Fruit fly (Drosophila melanogaster) whole organism, wandering third instar larva: ENCODE data around the gene Eph.
A peak's percentile ranks its signal among the peaks of the same experiment; 100 is the strongest.

ENCODE experiments used
- GATAd ChIP-seq: sonication (Bioruptor generic); optimal IDR thresholded peaks from 2 replicates; lab custom pipeline; 2016; ENCODE audit warnings: missing biosample characterization, missing genetic modification characterization
- HLH106 ChIP-seq: fragments of 200-800 bp; optimal IDR thresholded peaks from 3 replicates; lab custom pipeline; 2019; ENCODE audit warnings: missing biosample characterization, mild to moderate bottlenecking, missing genetic modification characterization, moderate library complexity
- Hr78 ChIP-seq: fragments of >200 bp; optimal IDR thresholded peaks from 2 replicates; lab custom pipeline; 2017; ENCODE audit warnings: missing biosample characterization, missing genetic modification characterization
- Hr83 ChIP-seq: fragments of 200-300 bp; sonication (Bioruptor generic); optimal IDR thresholded peaks from 2 replicates; lab custom pipeline; 2016; ENCODE audit warnings: missing biosample characterization, mild to moderate bottlenecking, missing genetic modification characterization, moderate library complexity; ENCODE audit not compliant: poor library complexity, severe bottlenecking
- Jra ChIP-seq: sonication (Bioruptor generic); optimal IDR thresholded peaks from 2 replicates; lab custom pipeline; 2016; ENCODE audit warnings: missing biosample characterization, missing genetic modification characterization
- Myc ChIP-seq: fragments of >200 bp; optimal IDR thresholded peaks from 2 replicates; lab custom pipeline; 2017
- N ChIP-seq: fragments of >200 bp; optimal IDR thresholded peaks from 2 replicates; lab custom pipeline; 2018; ENCODE audit warnings: missing biosample characterization, missing external identifiers, missing genetic modification characterization
- Sp1 ChIP-seq: fragments of 200-800 bp; sonication (Bioruptor generic); optimal IDR thresholded peaks from 3 replicates; lab custom pipeline; 2019; ENCODE audit warnings: missing biosample characterization, mild to moderate bottlenecking, missing genetic modification characterization, moderate library complexity
- dl ChIP-seq, 2 experiments: fragments of 175-275, 200-275 bp in 1 of 2; fragments of 200-275 bp in 1 of 2; sonication (Bioruptor generic); optimal IDR thresholded peaks; lab custom pipeline; 2018; ENCODE audit warnings: mild to moderate bottlenecking in 2 of 2, missing biosample characterization in 2 of 2, missing genetic modification characterization in 2 of 2, moderate library complexity in 2 of 2; ENCODE audit not compliant: partially characterized antibody in 2 of 2, insufficient read depth in 1 of 2
- dmrt93B ChIP-seq: fragments of 200-800 bp; sonication (Bioruptor generic); optimal IDR thresholded peaks from 2 replicates; lab custom pipeline; 2018; ENCODE audit warnings: missing biosample characterization, mild to moderate bottlenecking, missing genetic modification characterization
- ey ChIP-seq: fragments of 200-800 bp; sonication (Bioruptor generic); optimal IDR thresholded peaks from 2 replicates; lab custom pipeline; 2016; ENCODE audit warnings: missing biosample characterization, missing genetic modification characterization
- foxo ChIP-seq, 2 experiments: fragments of 200-800 bp; sonication (Bioruptor generic); optimal IDR thresholded peaks; 2 replicates in 1 of 2; 3 replicates in 1 of 2; lab custom pipeline; 2016 to 2017; ENCODE audit warnings: missing biosample characterization in 2 of 2, missing genetic modification characterization in 2 of 2
- h ChIP-seq: fragments of 200-800 bp; sonication (Bioruptor generic); optimal IDR thresholded peaks from 3 replicates; lab custom pipeline; 2016; ENCODE audit warnings: missing biosample characterization, mild to moderate bottlenecking, missing genetic modification characterization
- rgr ChIP-seq: fragments of 200-800 bp; sonication (Bioruptor generic); optimal IDR thresholded peaks from 3 replicates; lab custom pipeline; 2016; ENCODE audit warnings: missing biosample characterization, mild to moderate bottlenecking, missing genetic modification characterization
- tai ChIP-seq: sonication (Bioruptor generic); optimal IDR thresholded peaks from 2 replicates; lab custom pipeline; 2016; ENCODE audit warnings: missing biosample characterization, missing genetic modification characterization
- usp ChIP-seq: fragments of >200 bp; optimal IDR thresholded peaks from 2 replicates; lab custom pipeline; 2017; ENCODE audit warnings: missing biosample characterization, missing genetic modification characterization
- woc ChIP-seq: sonication (Bioruptor generic); optimal IDR thresholded peaks from 2 replicates; lab custom pipeline; 2016; ENCODE audit warnings: missing biosample characterization, mild to moderate bottlenecking, missing genetic modification characterization

Gene Eph

DNA sequence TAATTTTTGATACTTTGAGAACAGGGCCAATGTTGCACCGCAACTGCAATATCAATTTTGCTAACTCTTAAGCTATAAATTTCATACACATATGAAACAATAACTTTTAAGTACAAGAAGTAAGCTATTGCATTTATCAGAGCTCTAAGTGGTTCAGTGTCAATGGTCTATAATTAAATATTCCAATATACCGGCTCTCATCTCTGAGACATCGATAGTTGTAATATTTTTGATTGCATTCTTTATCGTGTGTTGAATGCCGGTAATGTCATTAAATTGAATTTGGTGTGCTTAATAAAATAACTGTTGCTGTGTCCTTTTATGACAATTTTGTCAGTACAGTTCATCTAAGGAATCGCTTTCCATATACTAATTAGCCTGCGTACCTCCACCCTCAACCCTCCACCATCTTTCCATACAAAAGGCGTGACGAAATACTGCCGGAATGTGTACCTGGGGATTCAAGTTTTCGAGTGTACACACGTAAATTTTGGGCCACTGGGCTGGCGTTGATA, 60.5 kb downstream of the Eph start, which contains the start of gene CG11360:
Gene CG11360 (plus strand): TSS at position 238 of the 515 bp plus-strand sequence.
- no peak for TF ChIP-seq h (GFP tag; lab: Kevin White, UChicago)
- TF ChIP-seq Myc, result peak; percentile 4
- TF ChIP-seq ey (GFP tag; lab: Kevin White, UChicago), result peak; percentile 19
- peak; percentile 42 for TF ChIP-seq tai (GFP tag; lab: Kevin White, UChicago)
- TF ChIP-seq HLH106 (tag; lab: Kevin White, UChicago), result no peak
- TF ChIP-seq GATAd, result no peak
- TF ChIP-seq dl (GFP tag; optimal IDR thresholded peaks at IDR 0.05; lab: Kevin White, UChicago; ENCODE audit: insufficient read depth in 1 of 2, partially characterized antibody in 2 of 2), result no peak
- TF ChIP-seq Hr83 (GFP tag; lab: Kevin White, UChicago), result peak; percentile 11
- TF ChIP-seq Sp1 (GFP tag; lab: Kevin White, UChicago), result no peak
- no peak for TF ChIP-seq foxo (GFP tag; optimal IDR thresholded peaks at IDR 0.05; lab: Kevin White, UChicago)
- TF ChIP-seq Hr78, result peak; percentile 76
- no peak for TF ChIP-seq dmrt93B
- TF ChIP-seq usp, result no peak
- peak; percentile 81 for TF ChIP-seq woc
- peak; percentile 96 for TF ChIP-seq N (GFP tag; lab: Kevin White, UChicago)
- TF ChIP-seq rgr (GFP tag; lab: Kevin White, UChicago), result no peak
- peak; percentile 8 for TF ChIP-seq Jra (GFP tag; lab: Kevin White, UChicago)
- TF ChIP-seq, all 38 proteins: peak for 8
